Fruit fly (Drosophila melanogaster) whole organism, pupa: ENCODE data around the gene mnb.

Experiments
- CG32121 ChIP-seq: fragments of 200-800 bp; sonication (Bioruptor generic); IDR thresholded peaks from 2 replicates; pipeline ENCODE4 v1.3.6; 2022; ENCODE audit warnings: missing biosample characterization, missing genetic modification characterization
- CG4496 ChIP-seq: fragments of 200-800 bp; sonication (Bioruptor generic); IDR thresholded peaks from 3 replicates; pipeline ENCODE4 v1.3.6; 2022; ENCODE audit warnings: missing biosample characterization, missing genetic modification characterization
- CG9948 ChIP-seq: fragments of 200-800 bp; sonication (Bioruptor generic); optimal IDR thresholded peaks from 2 replicates; lab custom pipeline; 2018; ENCODE audit warnings: missing biosample characterization, mild to moderate bottlenecking, missing genetic modification characterization, moderate library complexity
- D1 ChIP-seq: fragments of 200-800 bp; sonication (Bioruptor generic); optimal IDR thresholded peaks from 2 replicates; lab custom pipeline; 2018; ENCODE audit warnings: missing biosample characterization, mild to moderate bottlenecking, missing genetic modification characterization, moderate library complexity
- EcR ChIP-seq: fragments of 200-800 bp; sonication (Bioruptor generic); optimal IDR thresholded peaks from 3 replicates; lab custom pipeline; 2019; ENCODE audit warnings: missing biosample characterization, missing genetic modification characterization, mild to moderate bottlenecking, moderate library complexity, missing genetic modification reagents
- Pif1B ChIP-seq: fragments of 200-800 bp; sonication (Bioruptor generic); optimal IDR thresholded peaks from 3 replicates; lab custom pipeline; 2016; ENCODE audit warnings: missing biosample characterization, missing genetic modification characterization
- Snoo ChIP-seq: fragments of 200-800 bp; sonication (Bioruptor generic); optimal IDR thresholded peaks from 3 replicates; lab custom pipeline; 2017; ENCODE audit warnings: missing biosample characterization, mild to moderate bottlenecking, missing genetic modification characterization, inconsistent platforms

DNA sequence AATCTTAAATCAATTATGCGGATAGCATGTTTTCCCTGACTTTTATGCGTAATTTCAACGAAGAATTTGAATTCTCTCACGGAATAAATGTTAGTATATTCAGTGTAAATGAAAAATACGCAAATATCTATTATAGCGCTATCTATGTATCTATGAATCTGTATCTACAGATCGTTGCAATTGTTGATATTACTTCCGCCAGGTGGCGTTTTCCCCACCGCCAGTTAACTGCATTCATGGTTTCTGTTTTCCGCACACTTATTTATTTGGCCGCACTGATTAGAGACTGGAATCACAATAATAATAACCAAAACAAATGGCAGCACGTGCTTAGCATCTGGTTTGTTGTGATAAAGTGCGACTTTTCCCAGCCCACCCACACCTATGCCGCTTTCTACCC, 4.3 kb downstream of the mnb start:
- no peak for TF ChIP-seq EcR (GFP tag; lab: Kevin White, UChicago)
- TF ChIP-seq CG9948 (tag; lab: Kevin White, UChicago): no peak
- no peak for TF ChIP-seq Pif1B
- no peak for TF ChIP-seq CG4496
- TF ChIP-seq CG32121: no peak
- no peak for TF ChIP-seq D1
- TF ChIP-seq Snoo (tag; lab: Kevin White, UChicago): no peak
